Worm (Caenorhabditis elegans) whole organism, L4 larva: ENCODE measurements around the gene sul-2.
A peak's percentile ranks its signal among the peaks of the same experiment; 100 is the strongest.

Experiments
- D1046.2 ChIP-seq: fragments of 200-800 bp; sonication (Bioruptor generic); IDR thresholded peaks from 2 replicates; pipeline ENCODE4 v1.3.6; 2022; ENCODE audit warnings: missing genetic modification characterization, missing compliant biosample characterization
- F10B5.3 ChIP-seq: sonication (generic microtip); optimal IDR thresholded peaks from 2 replicates; lab custom pipeline; 2016; ENCODE audit warnings: mild to moderate bottlenecking, missing genetic modification characterization, missing compliant biosample characterization
- F37D6.2 ChIP-seq: sonication (generic microtip); optimal IDR thresholded peaks from 2 replicates; lab custom pipeline; 2016; ENCODE audit warnings: mild to moderate bottlenecking, missing genetic modification characterization, missing compliant biosample characterization
- T26A8.4 ChIP-seq: fragments of 200-800 bp; sonication (Bioruptor generic); IDR thresholded peaks from 2 replicates; pipeline ENCODE4 v1.3.6; 2022; ENCODE audit warnings: missing genetic modification characterization, missing compliant biosample characterization
- Y48G9A.11 ChIP-seq: fragments of 200-800 bp; sonication (Bioruptor generic); IDR thresholded peaks from 2 replicates; pipeline ENCODE4 v1.3.6; 2022; ENCODE audit warnings: missing genetic modification reagents, missing genetic modification characterization, missing compliant biosample characterization
- attf-4 ChIP-seq: sonication (generic microtip); optimal IDR thresholded peaks from 3 replicates; lab custom pipeline; 2017; ENCODE audit warnings: missing biosample characterization, missing genetic modification characterization
- ceh-20 ChIP-seq: fragments of 200-800 bp; sonication (Bioruptor generic); IDR thresholded peaks from 2 replicates; pipeline ENCODE4 v1.3.6; 2022; ENCODE audit warnings: missing genetic modification reagents, missing genetic modification characterization, missing compliant biosample characterization
- ceh-44 ChIP-seq: fragments of 200-800 bp; sonication (Bioruptor generic); IDR thresholded peaks from 2 replicates; pipeline ENCODE4 v1.3.6; 2022; ENCODE audit warnings: missing genetic modification reagents, missing genetic modification characterization, missing compliant biosample characterization
- daf-16 ChIP-seq, 3 experiments: sonication (generic microtip); optimal IDR thresholded peaks; 2 replicates each; lab custom pipeline; 2016 to 2017; ENCODE audit warnings: missing genetic modification characterization in 3 of 3, missing genetic modification reagents in 3 of 3, mild to moderate bottlenecking in 2 of 3, missing compliant biosample characterization in 2 of 3, missing biosample characterization in 1 of 3, moderate library complexity in 1 of 3
- dmd-6 ChIP-seq: fragments of 200-800 bp; sonication (Bioruptor generic); IDR thresholded peaks from 2 replicates; pipeline ENCODE4 v1.3.6; 2022; ENCODE audit warnings: missing genetic modification reagents, missing genetic modification characterization, missing compliant biosample characterization
- dmd-8 ChIP-seq: fragments of 200-800 bp; sonication (Bioruptor generic); IDR thresholded peaks from 2 replicates; pipeline ENCODE4 v1.3.6; 2022; ENCODE audit warnings: missing genetic modification characterization, missing compliant biosample characterization
- duxl-1 ChIP-seq: sonication (generic microtip); optimal IDR thresholded peaks from 2 replicates; lab custom pipeline; 2016; ENCODE audit warnings: mild to moderate bottlenecking, missing genetic modification characterization, moderate library complexity, missing compliant biosample characterization; ENCODE audit not compliant: poor library complexity
- dve-1 ChIP-seq: sonication (generic microtip); optimal IDR thresholded peaks from 2 replicates; lab custom pipeline; 2017; ENCODE audit warnings: antibody characterized with exemption, mild to moderate bottlenecking, missing genetic modification characterization, missing compliant biosample characterization; ENCODE audit not compliant: insufficient read depth
- hlh-11 ChIP-seq: fragments of 200-800 bp; sonication (Bioruptor generic); optimal IDR thresholded peaks from 2 replicates; lab custom pipeline; 2018; ENCODE audit warnings: mild to moderate bottlenecking, missing genetic modification characterization, missing compliant biosample characterization
- hlh-30 ChIP-seq: sonication (generic microtip); optimal IDR thresholded peaks from 2 replicates; lab custom pipeline; 2017; ENCODE audit warnings: antibody characterized with exemption, mild to moderate bottlenecking, missing genetic modification characterization, missing compliant biosample characterization; ENCODE audit not compliant: insufficient read depth
- hmg-1.1 ChIP-seq: fragments of 200-800 bp; sonication (Bioruptor generic); IDR thresholded peaks from 2 replicates; pipeline ENCODE4 v1.3.6; 2022; ENCODE audit warnings: missing genetic modification reagents, missing genetic modification characterization, missing compliant biosample characterization
- lim-7 ChIP-seq: fragments of 200-800 bp; sonication (Bioruptor generic); IDR thresholded peaks from 2 replicates; pipeline ENCODE4 v1.3.6; 2022; ENCODE audit warnings: missing genetic modification characterization, missing compliant biosample characterization
- lin-13 ChIP-seq: fragments of 150-350 bp; optimal IDR thresholded peaks from 2 replicates; lab custom pipeline; 2014; ENCODE audit warnings: missing biosample characterization, missing genetic modification reagents, missing genetic modification characterization
- lin-29 ChIP-seq: fragments of 200-800 bp; sonication (Bioruptor generic); IDR thresholded peaks from 2 replicates; pipeline ENCODE4 v1.3.6; 2022; ENCODE audit warnings: missing genetic modification reagents, missing genetic modification characterization, missing compliant biosample characterization
- lin-38 ChIP-seq: fragments of 200-800 bp; sonication (Bioruptor generic); IDR thresholded peaks from 2 replicates; pipeline ENCODE4 v1.3.6; 2022; ENCODE audit warnings: missing genetic modification reagents, missing genetic modification characterization, missing compliant biosample characterization
- lsy-2 ChIP-seq, 2 experiments: fragments of 150-350 bp in 1 of 2; sonication (generic microtip) in 1 of 2; optimal IDR thresholded peaks; 2 replicates each; lab custom pipeline; 2014 to 2017; ENCODE audit warnings: missing biosample characterization in 2 of 2, missing genetic modification characterization in 2 of 2
- madf-9 ChIP-seq: fragments of 200-800 bp; sonication (Bioruptor generic); conservative IDR thresholded peaks from 2 replicates; pipeline ENCODE4 v1.3.6; 2022; ENCODE audit warnings: missing genetic modification reagents, missing genetic modification characterization, missing compliant biosample characterization
- mdl-1 ChIP-seq, 2 experiments: fragments of 150-350 bp in 1 of 2; sonication (generic microtip) in 1 of 2; optimal IDR thresholded peaks; 2 replicates each; lab custom pipeline; 2014 to 2017; ENCODE audit warnings: missing biosample characterization in 2 of 2, missing genetic modification characterization in 2 of 2
- mxl-3 ChIP-seq: fragments of 200-800 bp; sonication (Bioruptor generic); optimal IDR thresholded peaks from 2 replicates; lab custom pipeline; 2018; ENCODE audit warnings: mild to moderate bottlenecking, missing genetic modification characterization, missing compliant biosample characterization
- nhr-102 ChIP-seq: sonication (generic microtip); optimal IDR thresholded peaks from 2 replicates; lab custom pipeline; 2016; ENCODE audit warnings: mild to moderate bottlenecking, missing genetic modification characterization, moderate library complexity, missing compliant biosample characterization
- nhr-11 ChIP-seq: fragments of 150-350 bp; optimal IDR thresholded peaks from 2 replicates; lab custom pipeline; 2014; ENCODE audit warnings: missing biosample characterization, missing genetic modification characterization
- nhr-25 ChIP-seq: sonication (generic microtip); optimal IDR thresholded peaks from 2 replicates; lab custom pipeline; 2017; ENCODE audit warnings: missing genetic modification characterization, mild to moderate bottlenecking, missing compliant biosample characterization, antibody characterized with exemption, moderate library complexity, borderline replicate concordance; ENCODE audit not compliant: insufficient read depth
- nhr-28 ChIP-seq: fragments of 150-350 bp; optimal IDR thresholded peaks from 2 replicates; lab custom pipeline; 2014; ENCODE audit warnings: missing biosample characterization, missing genetic modification characterization
- nhr-48 ChIP-seq: sonication (generic microtip); optimal IDR thresholded peaks from 2 replicates; lab custom pipeline; 2016; ENCODE audit warnings: mild to moderate bottlenecking, missing genetic modification characterization, missing compliant biosample characterization
- nhr-6 ChIP-seq: fragments of 150-350 bp; optimal IDR thresholded peaks from 2 replicates; lab custom pipeline; 2014; ENCODE audit warnings: missing biosample characterization, missing genetic modification characterization
- nhr-76 ChIP-seq: fragments of 150-350 bp; optimal IDR thresholded peaks from 2 replicates; lab custom pipeline; 2014; ENCODE audit warnings: missing biosample characterization, missing genetic modification characterization
- php-3 ChIP-seq: fragments of 200-800 bp; sonication (Bioruptor generic); IDR thresholded peaks from 2 replicates; pipeline ENCODE4 v1.3.6; 2022; ENCODE audit warnings: missing genetic modification reagents, missing genetic modification characterization, missing compliant biosample characterization
- pqm-1 ChIP-seq: sonication (generic microtip); optimal IDR thresholded peaks from 2 replicates; lab custom pipeline; 2017; ENCODE audit warnings: missing biosample characterization, missing genetic modification characterization
- rbr-2 ChIP-seq: sonication (generic microtip); optimal IDR thresholded peaks from 2 replicates; lab custom pipeline; 2016; ENCODE audit warnings: missing genotype, missing genetic modification characterization, missing compliant biosample characterization
- sdz-12 ChIP-seq: fragments of 200-800 bp; sonication (Bioruptor generic); optimal IDR thresholded peaks from 2 replicates; lab custom pipeline; 2018; ENCODE audit warnings: mild to moderate bottlenecking, missing genetic modification characterization, missing compliant biosample characterization
- set-16 ChIP-seq: fragments of 200-800 bp; sonication (Bioruptor generic); IDR thresholded peaks from 2 replicates; pipeline ENCODE4 v1.3.6; 2022; ENCODE audit warnings: missing genetic modification reagents, missing genetic modification characterization, missing compliant biosample characterization
- snpc-1.2 ChIP-seq: fragments of 200-800 bp; sonication (Bioruptor generic); IDR thresholded peaks from 2 replicates; pipeline ENCODE4 v1.3.6; 2022; ENCODE audit warnings: missing genetic modification reagents, missing genetic modification characterization, missing compliant biosample characterization
- spr-3 ChIP-seq: fragments of 200-800 bp; sonication (Bioruptor generic); optimal IDR thresholded peaks from 2 replicates; lab custom pipeline; 2018; ENCODE audit warnings: mild to moderate bottlenecking, missing genetic modification characterization, missing compliant biosample characterization
- tra-1 ChIP-seq: fragments of 200-800 bp; sonication (Bioruptor generic); IDR thresholded peaks from 2 replicates; pipeline ENCODE4 v1.3.6; 2022; ENCODE audit warnings: missing genetic modification reagents, missing genetic modification characterization, missing compliant biosample characterization
- unc-39 ChIP-seq: sonication (generic microtip); optimal IDR thresholded peaks from 2 replicates; lab custom pipeline; 2017; ENCODE audit warnings: missing biosample characterization, missing genetic modification characterization
- zip-2 ChIP-seq: fragments of 150-350 bp; optimal IDR thresholded peaks from 2 replicates; lab custom pipeline; 2014; ENCODE audit warnings: missing biosample characterization, missing genetic modification characterization

The sul-2 gene

DNA sequence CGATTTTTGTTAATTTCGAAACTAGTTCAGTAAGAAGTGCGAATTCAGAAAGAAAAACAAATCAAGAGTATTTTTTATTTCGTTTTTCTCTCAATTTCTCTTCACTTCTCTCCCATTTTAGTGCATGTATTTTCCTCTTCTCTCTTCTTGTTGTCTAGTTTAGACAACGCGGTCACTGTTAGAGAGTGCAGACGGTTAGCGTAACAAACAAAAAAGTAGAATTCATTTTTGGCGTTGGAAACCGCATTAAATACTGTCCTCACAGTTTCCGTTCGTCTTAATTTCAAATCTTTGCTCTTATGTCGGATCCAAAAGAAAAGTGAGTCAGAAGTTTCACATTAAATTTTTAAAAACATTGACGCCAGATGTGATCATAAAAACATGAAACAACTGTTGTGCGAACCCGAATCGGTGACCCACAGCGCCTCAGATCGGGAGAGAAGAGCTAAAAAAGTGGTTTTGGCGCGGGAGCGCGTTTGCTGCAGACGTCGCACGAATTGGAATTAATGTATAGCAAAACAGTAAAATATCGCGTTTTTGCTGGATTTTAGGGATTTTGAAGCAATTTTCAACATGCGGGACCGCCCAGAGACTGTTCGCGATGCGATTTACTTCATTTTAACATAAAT lies 21.5 kb downstream of the sul-2 start, which contains the start of gene srp-7:
srp-7 (plus strand) TSS at position 213 of the 629 bp plus-strand sequence.
- TF ChIP-seq dmd-6 (GFP tag; lab: Robert Waterston, UW) (peak; percentile 47; the same call in 1 of the 2 replicates), hlh-11 (tag; lab: Kevin White, UChicago) (peak; percentile 35), ceh-44 (GFP tag; lab: Robert Waterston, UW) (peak; percentile 62; the same call in 1 of the 2 replicates), php-3 (GFP tag; lab: Robert Waterston, UW) (0 out of 2 replicates have a peak, but pooled peaks have one; percentile 8), spr-3 (GFP tag; lab: Kevin White, UChicago) (no peak), lin-29 (GFP tag; lab: Robert Waterston, UW) (no peak), rbr-2 (tag; lab: Kevin White, UChicago) (no peak), lin-13 (GFP tag; lab: Kevin White, UChicago) (peak; percentile 48), nhr-28 (tag; lab: Kevin White, UChicago) (peak; percentile 12), hmg-1.1 (GFP tag; lab: Robert Waterston, UW) (peak; percentile 51; the same call in 1 of the 2 replicates), nhr-6 (tag; lab: Kevin White, UChicago) (peak; percentile 62), nhr-25 (tag; lab: Kevin White, UChicago) (no peak), lin-38 (GFP tag; lab: Robert Waterston, UW) (peak; percentile 89), F37D6.2 (tag; lab: Kevin White, UChicago) (no peak), hlh-30 (tag; lab: Kevin White, UChicago) (peak; percentile 0), D1046.2 (GFP tag; lab: Robert Waterston, UW) (0 out of 2 replicates have a peak, but pooled peaks have one; percentile 66), snpc-1.2 (no peak), dmd-8 (GFP tag; lab: Robert Waterston, UW) (no peak), sdz-12 (GFP tag; lab: Kevin White, UChicago) (no peak), dve-1 (tag; lab: Kevin White, UChicago) (peak; percentile 64), lsy-2 (tag; optimal IDR thresholded peaks at IDR 0.05; lab: Kevin White, UChicago) (peak in 1 of 2 experiments; percentile 36), madf-9 (GFP tag; lab: Robert Waterston, UW) (0 out of 2 replicates have a peak, but pooled peaks have one; percentile 25), daf-16 (GFP tag; optimal IDR thresholded peaks at IDR 0.05; lab: Kevin White, UChicago) (no peak), daf-16 (tag; optimal IDR thresholded peaks at IDR 0.05; lab: Kevin White, UChicago) (peak; percentile 89), unc-39 (tag; lab: Kevin White, UChicago) (no peak), mxl-3 (GFP tag; lab: Kevin White, UChicago) (peak; percentile 5), zip-2 (no peak), T26A8.4 (GFP tag; lab: Robert Waterston, UW) (no peak), ceh-20 (GFP tag; lab: Robert Waterston, UW) (0 out of 2 replicates have a peak, but pooled peaks have one; percentile 15)

ce11 chrV:8180745-8181144 lies 23.2 kb downstream of the sul-2 start:
- TF ChIP-seq lin-38 (GFP tag; lab: Robert Waterston, UW): peak; percentile 68

DNA sequence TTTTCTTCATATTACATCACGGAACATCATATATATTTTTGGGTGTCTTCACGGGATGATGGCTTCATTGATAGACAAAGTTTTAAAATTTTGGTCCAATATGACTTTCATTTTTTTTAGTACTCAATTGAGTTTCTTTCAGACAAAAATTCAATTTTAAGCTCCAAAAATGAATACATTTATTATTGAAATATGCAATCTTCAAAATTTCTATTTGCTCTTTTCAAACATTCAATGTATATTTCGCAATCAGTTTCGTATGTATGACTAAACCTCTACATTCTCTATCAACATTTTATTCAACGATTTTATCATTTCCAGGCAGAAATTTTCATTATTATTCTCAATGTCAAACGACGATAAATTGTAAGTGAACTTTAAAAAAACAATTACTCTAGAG lies 25.8 kb downstream of the sul-2 start, which contains the start of gene srp-8:
srp-8 (plus strand) TSS at position 301 of the 400 bp plus-strand sequence.
- TF ChIP-seq tra-1 (GFP tag; lab: Robert Waterston, UW) (no peak), mdl-1 (tag; optimal IDR thresholded peaks at IDR 0.05; lab: Kevin White, UChicago) (no peak), attf-4 (tag; lab: Kevin White, UChicago) (no peak), lim-7 (GFP tag; lab: Robert Waterston, UW) (no peak), lin-13 (GFP tag; lab: Kevin White, UChicago) (no peak), set-16 (GFP tag; lab: Robert Waterston, UW) (no peak), F10B5.3 (tag; lab: Kevin White, UChicago) (no peak), nhr-11 (tag; lab: Kevin White, UChicago) (no peak), Y48G9A.11 (no peak), duxl-1 (no peak), spr-3 (GFP tag; lab: Kevin White, UChicago) (no peak), lsy-2 (tag; optimal IDR thresholded peaks at IDR 0.05; lab: Kevin White, UChicago) (no peak), pqm-1 (tag; lab: Kevin White, UChicago) (no peak), dmd-6 (GFP tag; lab: Robert Waterston, UW) (no peak), nhr-48 (no peak), nhr-76 (tag; lab: Kevin White, UChicago) (no peak), nhr-102 (tag; lab: Kevin White, UChicago) (no peak), lin-29 (GFP tag; lab: Robert Waterston, UW) (no peak)
